Worm (Caenorhabditis elegans): ENCODE data around the gene C55B6.7.

Gene C55B6.7

DNA sequence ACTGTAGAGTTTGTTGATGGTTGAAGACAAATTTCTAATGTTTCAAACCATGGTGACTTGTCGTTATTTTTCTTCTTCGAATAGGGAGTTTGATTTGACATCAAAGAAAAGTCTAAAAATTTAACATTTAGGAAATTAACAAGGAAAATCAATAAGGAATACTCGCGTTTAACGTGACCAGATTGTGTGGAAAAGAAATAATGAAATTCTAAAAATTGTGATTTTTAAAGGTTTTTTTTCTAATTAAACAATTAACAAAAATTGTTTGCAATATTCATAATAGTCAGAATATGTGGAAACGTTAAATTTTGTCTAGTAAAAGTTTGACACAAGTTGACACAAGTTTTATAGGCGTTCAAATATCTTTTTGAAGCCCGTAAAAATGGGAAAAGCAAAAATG, 4.2 kb downstream of the C55B6.7 start, which contains the start of gene C55B6.4:
Gene C55B6.4, minus strand, starts transcription at position 101 of the 400 bp plus-strand sequence.
- TF ChIP-seq lin-15B (tag; optimal IDR thresholded peaks at IDR 0.05) (no peak), sea-2 (GFP tag; optimal IDR thresholded peaks at IDR 0.05) (no peak), nhr-23 (tag; optimal IDR thresholded peaks at IDR 0.05) (no peak), unc-39 (tag; optimal IDR thresholded peaks at IDR 0.05) (no peak), fkh-10 (GFP tag; optimal IDR thresholded peaks at IDR 0.05) (no peak), hmg-11 (tag; optimal IDR thresholded peaks at IDR 0.05) (no peak)

DNA sequence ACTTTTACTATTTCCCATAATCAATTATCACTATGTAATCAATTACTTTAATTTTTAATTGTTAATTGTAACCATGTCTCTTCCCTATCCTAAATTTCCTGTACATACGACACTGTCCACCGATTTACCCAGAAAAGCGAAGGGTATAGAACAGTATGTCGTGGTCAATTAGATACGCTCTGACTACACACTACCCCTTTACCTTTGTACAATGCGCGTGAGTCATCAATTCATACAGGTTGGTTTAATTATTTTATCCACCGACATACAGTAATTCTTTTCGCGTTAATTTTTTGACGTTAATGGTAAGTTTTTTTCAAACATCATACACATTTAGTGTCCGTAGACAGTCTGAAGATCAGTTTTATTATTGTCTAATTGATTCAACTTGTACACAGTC, 10.2 kb downstream of the C55B6.7 start:
- TF ChIP-seq hmg-11 (tag; optimal IDR thresholded peaks at IDR 0.05) = no peak
- TF ChIP-seq lin-39 (tag; optimal IDR thresholded peaks at IDR 0.05) = peak; percentile 69
- TF ChIP-seq pqm-1 (tag; optimal IDR thresholded peaks at IDR 0.05) = peak; percentile 81
- peak; percentile 93 for TF ChIP-seq lsy-12 (tag; optimal IDR thresholded peaks at IDR 0.05)
- peak; percentile 61 for TF ChIP-seq ceh-82 (tag; optimal IDR thresholded peaks at IDR 0.05)
- TF ChIP-seq ceh-9 (tag; optimal IDR thresholded peaks at IDR 0.05) = no peak
- peak; percentile 76 for TF ChIP-seq snpc-4 (tag; optimal IDR thresholded peaks at IDR 0.05)
- no peak for TF ChIP-seq nhr-12 (tag; optimal IDR thresholded peaks at IDR 0.05)
- TF ChIP-seq nhr-23 (tag; optimal IDR thresholded peaks at IDR 0.05) = peak; percentile 98
- TF ChIP-seq unc-39 (tag; optimal IDR thresholded peaks at IDR 0.05) = no peak
- no peak for TF ChIP-seq elt-1 (tag; optimal IDR thresholded peaks at IDR 0.05)
- TF ChIP-seq ztf-11 (tag; optimal IDR thresholded peaks at IDR 0.05) = no peak
- no peak for TF ChIP-seq fkh-2 (tag; optimal IDR thresholded peaks at IDR 0.05)
- peak; percentile 99 for TF ChIP-seq jun-1 (tag; optimal IDR thresholded peaks at IDR 0.05)
- TF ChIP-seq nfya-1 (tag; optimal IDR thresholded peaks at IDR 0.05; ENCODE audit: insufficient read depth) = peak; percentile 66
- TF ChIP-seq fkh-10 (GFP tag; optimal IDR thresholded peaks at IDR 0.05) = no peak
- TF ChIP-seq mdl-1 (tag; optimal IDR thresholded peaks at IDR 0.05) = peak; percentile 12
- TF ChIP-seq nhr-77 (tag; optimal IDR thresholded peaks at IDR 0.05) = peak; percentile 95
- TF ChIP-seq nhr-76 (tag; optimal IDR thresholded peaks at IDR 0.05) = peak; percentile 73
- peak; percentile 13 for TF ChIP-seq nhr-237 (tag; optimal IDR thresholded peaks at IDR 0.05)
- no peak for TF ChIP-seq zag-1 (tag; optimal IDR thresholded peaks at IDR 0.05)
- TF ChIP-seq ceh-28 (tag; optimal IDR thresholded peaks at IDR 0.05) = peak; percentile 93
- no peak for TF ChIP-seq eor-1 (tag; optimal IDR thresholded peaks at IDR 0.05)
- TF ChIP-seq aly-2 (tag; optimal IDR thresholded peaks at IDR 0.05) = peak; percentile 67
- TF ChIP-seq sea-2 (GFP tag; optimal IDR thresholded peaks at IDR 0.05) = no peak
- TF ChIP-seq ceh-16 (tag; optimal IDR thresholded peaks at IDR 0.05) = no peak
- peak; percentile 96 for TF ChIP-seq nhr-25 (tag; optimal IDR thresholded peaks at IDR 0.05)
- peak; percentile 22 to 80 (median 40) for TF ChIP-seq elt-3 (tag; optimal IDR thresholded peaks at IDR 0.05)
- TF ChIP-seq nhr-11 (tag; optimal IDR thresholded peaks at IDR 0.05) = no peak
- TF ChIP-seq nhr-67 (tag; optimal IDR thresholded peaks at IDR 0.05) = no peak
- peak; percentile 79 for TF ChIP-seq nhr-28 (tag; optimal IDR thresholded peaks at IDR 0.05)
- peak; percentile 88 for TF ChIP-seq pha-4 (tag; optimal IDR thresholded peaks at IDR 0.05)
- TF ChIP-seq tbx-2 (tag; optimal IDR thresholded peaks at IDR 0.05) = peak; percentile 94
- TF ChIP-seq R02D3.7 (tag; optimal IDR thresholded peaks at IDR 0.05) = peak; percentile 65
- TF ChIP-seq ZK546.5 (tag; optimal IDR thresholded peaks at IDR 0.05) = no peak
- TF ChIP-seq nhr-43 (tag; optimal IDR thresholded peaks at IDR 0.05; ENCODE audit: poor library complexity, severe bottlenecking) = peak; percentile 98
- peak; percentile 74 for TF ChIP-seq egl-27 (tag; optimal IDR thresholded peaks at IDR 0.05)
- peak; percentile 63 for TF ChIP-seq egl-5 (tag; optimal IDR thresholded peaks at IDR 0.05)
- TF ChIP-seq fos-1 (tag; optimal IDR thresholded peaks at IDR 0.05) = no peak
- TF ChIP-seq unc-62 (GFP tag; optimal IDR thresholded peaks at IDR 0.05) = no peak
- TF ChIP-seq ztf-4 (tag; optimal IDR thresholded peaks at IDR 0.05) = peak; percentile 33
- peak; percentile 13 for TF ChIP-seq lin-15B (tag; optimal IDR thresholded peaks at IDR 0.05)
- no peak for TF ChIP-seq mml-1 (tag; optimal IDR thresholded peaks at IDR 0.05)
- no peak for TF ChIP-seq ama-1 (optimal IDR thresholded peaks at IDR 0.05)
- no peak for TF ChIP-seq daf-12 (tag; optimal IDR thresholded peaks at IDR 0.05)
- peak; percentile 75 for TF ChIP-seq elt-2 (tag; optimal IDR thresholded peaks at IDR 0.05)
- peak; percentile 77 for TF ChIP-seq skn-1 (tag; optimal IDR thresholded peaks at IDR 0.05)
